Worm (Caenorhabditis elegans) whole organism, L2 larva: ENCODE data around the gene srx-19.

Source experiments
- C34F6.9 ChIP-seq: fragments of 150-350 bp; optimal IDR thresholded peaks from 2 replicates; lab custom pipeline; 2014; ENCODE audit warnings: missing biosample characterization, missing genetic modification characterization
- F13H6.1 ChIP-seq: sonication (generic microtip); optimal IDR thresholded peaks from 2 replicates; lab custom pipeline; 2016; ENCODE audit warnings: missing genetic modification characterization, missing compliant biosample characterization
- R02D3.7 ChIP-seq: fragments of 150-350 bp; optimal IDR thresholded peaks from 2 replicates; lab custom pipeline; 2014; ENCODE audit warnings: missing biosample characterization, missing genetic modification characterization
- Y55F3AM.14 ChIP-seq: fragments of 200-800 bp; sonication (Bioruptor generic); optimal IDR thresholded peaks from 2 replicates; lab custom pipeline; 2018; ENCODE audit warnings: mild to moderate bottlenecking, missing genetic modification characterization, missing compliant biosample characterization
- ZK546.5 ChIP-seq: sonication (generic microtip); optimal IDR thresholded peaks from 2 replicates; lab custom pipeline; 2017; ENCODE audit warnings: missing biosample characterization, missing genetic modification characterization
- alr-1 ChIP-seq: fragments of 150-350 bp; optimal IDR thresholded peaks from 2 replicates; lab custom pipeline; 2014; ENCODE audit warnings: missing biosample characterization, missing genetic modification characterization
- aly-2 ChIP-seq: fragments of 150-350 bp; optimal IDR thresholded peaks from 2 replicates; lab custom pipeline; 2014; ENCODE audit warnings: missing biosample characterization, missing genetic modification characterization
- ama-1 ChIP-seq: fragments of 150-350 bp; optimal IDR thresholded peaks from 2 replicates; lab custom pipeline; 2018; ENCODE audit warnings: inconsistent platforms
- blmp-1 ChIP-seq: sonication (generic microtip); optimal IDR thresholded peaks from 2 replicates; lab custom pipeline; 2017; ENCODE audit warnings: missing genetic modification characterization, mild to moderate bottlenecking, missing compliant biosample characterization, antibody characterized with exemption, moderate library complexity; ENCODE audit not compliant: insufficient read depth
- ceh-16 ChIP-seq: fragments of 150-350 bp; optimal IDR thresholded peaks from 2 replicates; lab custom pipeline; 2014; ENCODE audit warnings: missing biosample characterization, missing genetic modification characterization
- ceh-82 ChIP-seq: fragments of 150-350 bp; optimal IDR thresholded peaks from 2 replicates; lab custom pipeline; 2014; ENCODE audit warnings: missing biosample characterization, missing genetic modification characterization
- crh-2 ChIP-seq: sonication (generic microtip); optimal IDR thresholded peaks from 2 replicates; lab custom pipeline; 2017; ENCODE audit warnings: missing biosample characterization, missing genetic modification characterization
- dmd-4 ChIP-seq: sonication (generic microtip); optimal IDR thresholded peaks from 2 replicates; lab custom pipeline; 2017; ENCODE audit warnings: missing biosample characterization, missing genetic modification characterization
- egl-27 ChIP-seq: sonication (generic microtip); optimal IDR thresholded peaks from 3 replicates; lab custom pipeline; 2017; ENCODE audit warnings: missing biosample characterization, missing genetic modification reagents, missing genetic modification characterization
- elt-1 ChIP-seq: fragments of 150-350 bp; optimal IDR thresholded peaks from 2 replicates; lab custom pipeline; 2014; ENCODE audit warnings: missing biosample characterization, missing genetic modification characterization
- elt-3 ChIP-seq: sonication (generic microtip); optimal IDR thresholded peaks from 2 replicates; lab custom pipeline; 2017; ENCODE audit warnings: missing biosample characterization, missing genetic modification characterization
- fos-1 ChIP-seq: fragments of 150-350 bp; optimal IDR thresholded peaks from 2 replicates; lab custom pipeline; 2014; ENCODE audit warnings: missing biosample characterization, missing genetic modification characterization
- gmeb-1 ChIP-seq: fragments of 150-350 bp; optimal IDR thresholded peaks from 2 replicates; lab custom pipeline; 2014; ENCODE audit warnings: missing biosample characterization, missing genetic modification characterization
- lin-11 ChIP-seq: fragments of 150-350 bp; sonication (generic microtip); optimal IDR thresholded peaks from 2 replicates; lab custom pipeline; 2014; ENCODE audit warnings: missing biosample characterization, missing genetic modification characterization, inconsistent platforms, mixed read lengths
- lin-13 ChIP-seq: fragments of 150-350 bp; optimal IDR thresholded peaks from 2 replicates; lab custom pipeline; 2014; ENCODE audit warnings: missing biosample characterization, missing genetic modification reagents, missing genetic modification characterization
- lin-39 ChIP-seq: fragments of 150-350 bp; optimal IDR thresholded peaks from 2 replicates; lab custom pipeline; 2014; ENCODE audit warnings: missing biosample characterization, missing genetic modification reagents, missing genetic modification characterization
- lsy-2 ChIP-seq, 2 experiments: fragments of 150-350 bp in 1 of 2; sonication (generic microtip) in 1 of 2; optimal IDR thresholded peaks; 2 replicates each; lab custom pipeline; 2014 to 2017; ENCODE audit warnings: missing biosample characterization in 2 of 2, missing genetic modification characterization in 2 of 2
- mab-5 ChIP-seq: fragments of 150-350 bp; optimal IDR thresholded peaks from 2 replicates; lab custom pipeline; 2014; ENCODE audit warnings: missing biosample characterization, missing genetic modification characterization
- mbf-1 ChIP-seq: sonication (generic microtip); optimal IDR thresholded peaks from 2 replicates; lab custom pipeline; 2017; ENCODE audit warnings: missing biosample characterization, missing genetic modification characterization
- mdl-1 ChIP-seq, 2 experiments: fragments of 150-350 bp in 1 of 2; sonication (generic microtip) in 1 of 2; optimal IDR thresholded peaks; 2 replicates each; lab custom pipeline; 2017; ENCODE audit warnings: missing biosample characterization in 2 of 2, missing genetic modification characterization in 2 of 2
- nhr-10 ChIP-seq: sonication (generic microtip); optimal IDR thresholded peaks from 2 replicates; lab custom pipeline; 2017; ENCODE audit warnings: missing biosample characterization, missing genetic modification characterization
- nhr-11 ChIP-seq: fragments of 150-350 bp; optimal IDR thresholded peaks from 2 replicates; lab custom pipeline; 2014; ENCODE audit warnings: missing biosample characterization, missing genetic modification characterization
- nhr-12 ChIP-seq: fragments of 150-350 bp; optimal IDR thresholded peaks from 2 replicates; lab custom pipeline; 2014; ENCODE audit warnings: missing biosample characterization, missing genetic modification characterization
- nhr-129 ChIP-seq: fragments of 150-350 bp; optimal IDR thresholded peaks from 2 replicates; lab custom pipeline; 2014; ENCODE audit warnings: missing biosample characterization, missing genetic modification characterization
- nhr-21 ChIP-seq: fragments of 150-350 bp; optimal IDR thresholded peaks from 2 replicates; lab custom pipeline; 2014; ENCODE audit warnings: missing biosample characterization, missing genetic modification characterization
- nhr-23 ChIP-seq: fragments of 150-350 bp; optimal IDR thresholded peaks from 2 replicates; lab custom pipeline; 2014; ENCODE audit warnings: missing biosample characterization, missing genetic modification reagents, missing genetic modification characterization
- nhr-237 ChIP-seq: fragments of 150-350 bp; optimal IDR thresholded peaks from 2 replicates; lab custom pipeline; 2014; ENCODE audit warnings: missing biosample characterization, missing genetic modification characterization
- nhr-25 ChIP-seq: fragments of 150-350 bp; sonication (generic microtip); optimal IDR thresholded peaks from 3 replicates; lab custom pipeline; 2014; ENCODE audit warnings: missing biosample characterization, missing genetic modification characterization
- nhr-6 ChIP-seq: fragments of 150-350 bp; optimal IDR thresholded peaks from 2 replicates; lab custom pipeline; 2014; ENCODE audit warnings: missing biosample characterization, missing genetic modification characterization
- nhr-77 ChIP-seq: fragments of 150-350 bp; optimal IDR thresholded peaks from 2 replicates; lab custom pipeline; 2014; ENCODE audit warnings: missing biosample characterization, missing genetic modification characterization
- peb-1 ChIP-seq: fragments of 150-350 bp; optimal IDR thresholded peaks from 2 replicates; lab custom pipeline; 2014; ENCODE audit warnings: missing biosample characterization, missing genetic modification characterization
- sem-4 ChIP-seq: fragments of 150-350 bp; optimal IDR thresholded peaks from 2 replicates; lab custom pipeline; 2014; ENCODE audit warnings: missing biosample characterization, missing genetic modification reagents, missing genetic modification characterization
- skn-1 ChIP-seq: sonication (generic microtip); optimal IDR thresholded peaks from 2 replicates; lab custom pipeline; 2017; ENCODE audit warnings: missing biosample characterization, missing genetic modification characterization
- sma-3 ChIP-seq: sonication (generic microtip); optimal IDR thresholded peaks from 2 replicates; lab custom pipeline; 2016; ENCODE audit warnings: missing genetic modification reagents, missing genetic modification characterization, missing compliant biosample characterization
- sma-9 ChIP-seq, 2 experiments: fragments of 150-350 bp in 1 of 2; sonication (generic microtip) in 1 of 2; optimal IDR thresholded peaks; 2 replicates each; lab custom pipeline; 2014 to 2016; ENCODE audit warnings: missing genetic modification characterization in 2 of 2, mild to moderate bottlenecking in 1 of 2, missing biosample characterization in 1 of 2, missing compliant biosample characterization in 1 of 2, missing genetic modification reagents in 1 of 2, moderate library complexity in 1 of 2
- snpc-4 ChIP-seq: fragments of 150-350 bp; optimal IDR thresholded peaks from 2 replicates; lab custom pipeline; 2014; ENCODE audit warnings: missing biosample characterization, missing genetic modification characterization
- unc-39 ChIP-seq: fragments of 150-350 bp; optimal IDR thresholded peaks from 2 replicates; lab custom pipeline; 2014; ENCODE audit warnings: missing biosample characterization, missing genetic modification characterization
- unc-55 ChIP-seq: fragments of 150-350 bp; sonication (generic microtip); optimal IDR thresholded peaks from 3 replicates; lab custom pipeline; 2014; ENCODE audit warnings: missing biosample characterization, missing genetic modification reagents, missing genetic modification characterization
- unc-62 ChIP-seq: fragments of 150-350 bp; optimal IDR thresholded peaks from 2 replicates; lab custom pipeline; 2014; ENCODE audit warnings: missing biosample characterization, missing genetic modification reagents, missing genetic modification characterization
- zag-1 ChIP-seq: fragments of 150-350 bp; optimal IDR thresholded peaks from 2 replicates; lab custom pipeline; 2014; ENCODE audit warnings: missing biosample characterization, missing genetic modification characterization
- ztf-1 ChIP-seq: fragments of 200-800 bp; sonication (Bioruptor generic); conservative IDR thresholded peaks from 2 replicates; pipeline ENCODE4 v1.3.6; 2022; ENCODE audit warnings: missing genetic modification characterization, missing compliant biosample characterization
- ztf-11 ChIP-seq: sonication (generic microtip); optimal IDR thresholded peaks from 2 replicates; lab custom pipeline; 2017; ENCODE audit warnings: missing biosample characterization, missing genetic modification characterization
- ztf-4 ChIP-seq: fragments of 150-350 bp; optimal IDR thresholded peaks from 2 replicates; lab custom pipeline; 2014; ENCODE audit warnings: missing biosample characterization, missing genetic modification characterization

The srx-19 gene

ce11 chrIV:6880415-6880814 is 7.4 kb downstream of the srx-19 start:
- TF ChIP-seq sma-3 (GFP tag; lab: Kevin White, UChicago) (peak; percentile 19), fos-1 (peak; percentile 87), crh-2 (peak; percentile 33), unc-62 (GFP tag; lab: Kevin White, UChicago) (no peak), F13H6.1 (tag; lab: Kevin White, UChicago) (peak; percentile 0), unc-55 (no peak), gmeb-1 (tag; lab: Kevin White, UChicago) (peak; percentile 42), sma-9 (GFP tag; optimal IDR thresholded peaks at IDR 0.05; lab: Kevin White, UChicago) (peak; percentile 86), sma-9 (tag; optimal IDR thresholded peaks at IDR 0.05; lab: Kevin White, UChicago) (no peak)
- TF ChIP-seq, all 48 proteins: peak for 6

- TF ChIP-seq blmp-1 (tag; lab: Kevin White, UChicago): peak; percentile 8
- no peak for TF ChIP-seq nhr-25 (tag; lab: Kevin White, UChicago)
- TF ChIP-seq lin-11 (tag; lab: Kevin White, UChicago): no peak
- no peak for TF ChIP-seq nhr-23 (tag; lab: Kevin White, UChicago)
- no peak for TF ChIP-seq R02D3.7 (tag; lab: Kevin White, UChicago)
- TF ChIP-seq snpc-4: peak; percentile 3
- peak; percentile 42 for TF ChIP-seq lin-13
- no peak for TF ChIP-seq ZK546.5
- TF ChIP-seq mbf-1 (tag; lab: Kevin White, UChicago): no peak
- no peak for TF ChIP-seq ceh-82 (tag; lab: Kevin White, UChicago)
- peak; percentile 42 for TF ChIP-seq nhr-6 (tag; lab: Kevin White, UChicago)
- TF ChIP-seq alr-1: no peak
- no peak for TF ChIP-seq ztf-11 (tag; lab: Kevin White, UChicago)
- TF ChIP-seq elt-1: no peak
- TF ChIP-seq gmeb-1 (tag; lab: Kevin White, UChicago): no peak
- TF ChIP-seq nhr-237 (tag; lab: Kevin White, UChicago): no peak
- TF ChIP-seq lsy-2 (tag; optimal IDR thresholded peaks at IDR 0.05; lab: Kevin White, UChicago): peak in 1 of 2 experiments; percentile 75
- TF ChIP-seq dmd-4 (tag; lab: Kevin White, UChicago): no peak
- TF ChIP-seq sma-9 (GFP tag; optimal IDR thresholded peaks at IDR 0.05; lab: Kevin White, UChicago): peak; percentile 100
- TF ChIP-seq sma-9 (tag; optimal IDR thresholded peaks at IDR 0.05; lab: Kevin White, UChicago): peak; percentile 86
- no peak for TF ChIP-seq Y55F3AM.14 (GFP tag; lab: Kevin White, UChicago)
- TF ChIP-seq mab-5 (tag; lab: Kevin White, UChicago): peak; percentile 51
- TF ChIP-seq F13H6.1 (tag; lab: Kevin White, UChicago): peak; percentile 89
- peak; percentile 66 for TF ChIP-seq fos-1
- peak; percentile 71 for TF ChIP-seq egl-27 (tag; lab: Kevin White, UChicago)
- peak; percentile 49 to 62 for TF ChIP-seq mdl-1 (tag; optimal IDR thresholded peaks at IDR 0.05; lab: Kevin White, UChicago)
- no peak for TF ChIP-seq nhr-12
- no peak for TF ChIP-seq elt-3 (tag; lab: Kevin White, UChicago)
- peak; percentile 86 for TF ChIP-seq nhr-129 (tag; lab: Kevin White, UChicago)
- no peak for TF ChIP-seq unc-62 (GFP tag; lab: Kevin White, UChicago)
- no peak for TF ChIP-seq peb-1 (tag; lab: Kevin White, UChicago)
- no peak for TF ChIP-seq unc-39 (tag; lab: Kevin White, UChicago)
- TF ChIP-seq ztf-4 (tag; lab: Kevin White, UChicago): no peak
- peak; percentile 45 for TF ChIP-seq unc-55
- TF ChIP-seq sma-3 (GFP tag; lab: Kevin White, UChicago): no peak
- no peak for TF ChIP-seq nhr-11 (tag; lab: Kevin White, UChicago)
- TF ChIP-seq aly-2: no peak
- TF ChIP-seq skn-1 (tag; lab: Kevin White, UChicago): no peak
- TF ChIP-seq ama-1 (lab: Kevin White, UChicago): no peak
- TF ChIP-seq ceh-16 (tag; lab: Kevin White, UChicago): no peak
- no peak for TF ChIP-seq ztf-1 (GFP tag; lab: Robert Waterston, UW)
- peak; percentile 60 for TF ChIP-seq C34F6.9 (tag; lab: Kevin White, UChicago)
- TF ChIP-seq zag-1 (tag; lab: Kevin White, UChicago): peak; percentile 67
- no peak for TF ChIP-seq lin-39
- TF ChIP-seq nhr-77 (tag; lab: Kevin White, UChicago): no peak
- peak; percentile 39 for TF ChIP-seq crh-2
- TF ChIP-seq nhr-10 (tag; lab: Kevin White, UChicago): no peak
- TF ChIP-seq sem-4 (tag; lab: Kevin White, UChicago): peak; percentile 53
- TF ChIP-seq nhr-21 (tag; lab: Kevin White, UChicago): peak; percentile 24
Measured at ce11 chrIV:6881183-6881582, 8.1 kb downstream of the srx-19 start.
